Worm (Caenorhabditis elegans) whole organism, L1 larva: ENCODE results near the gene hda-10.

Experiments
- C34B4.2 ChIP-seq: sonication (generic microtip); optimal IDR thresholded peaks from 2 replicates; lab custom pipeline; 2017; ENCODE audit warnings: mild to moderate bottlenecking, missing genetic modification characterization, missing compliant biosample characterization
- ces-1 ChIP-seq: fragments of 150-350 bp; optimal IDR thresholded peaks from 2 replicates; lab custom pipeline; 2014; ENCODE audit warnings: missing biosample characterization, missing genetic modification reagents, missing genetic modification characterization
- fkh-10 ChIP-seq: sonication (generic microtip); optimal IDR thresholded peaks from 2 replicates; lab custom pipeline; 2017; ENCODE audit warnings: missing biosample characterization, missing genetic modification reagents, missing genetic modification characterization
- unc-62 ChIP-seq: fragments of 150-350 bp; optimal IDR thresholded peaks from 2 replicates; lab custom pipeline; 2014; ENCODE audit warnings: missing biosample characterization, missing genetic modification reagents, missing genetic modification characterization
- ztf-11 ChIP-seq, 2 experiments: sonication (generic microtip); optimal IDR thresholded peaks; 2 replicates each; lab custom pipeline; 2016 to 2017; ENCODE audit warnings: missing genetic modification characterization in 2 of 2, missing biosample characterization in 1 of 2, missing compliant biosample characterization in 1 of 2

ce11 chrII:13888278-13888677 is 5.8 kb downstream of the hda-10 start, which contains the start of gene mcd-1:
- TF ChIP-seq C34B4.2 (tag; lab: Kevin White, UChicago) (no peak), fkh-10 (GFP tag; lab: Kevin White, UChicago) (peak; percentile 13), ztf-11 (tag; optimal IDR thresholded peaks at IDR 0.05; lab: Kevin White, UChicago) (no peak), ces-1 (GFP tag; lab: Kevin White, UChicago) (no peak), unc-62 (GFP tag; lab: Kevin White, UChicago) (no peak)
